Worm (Caenorhabditis elegans): ENCODE results near the gene F23A7.1.

ce11 chrX:16261993-16262392 lies 44.8 kb downstream of the F23A7.1 start, which contains the start of gene sgk-1:
- TF ChIP-seq snpc-4 (tag; optimal IDR thresholded peaks at IDR 0.05) (no peak), C16A3.4 (tag; optimal IDR thresholded peaks at IDR 0.05) (no peak), unc-62 (GFP tag; optimal IDR thresholded peaks at IDR 0.05) (no peak), efl-1 (optimal IDR thresholded peaks at IDR 0.05) (no peak), efl-1 (GFP tag; optimal IDR thresholded peaks at IDR 0.05 in 1 of 2) (no peak), lin-13 (GFP tag; optimal IDR thresholded peaks at IDR 0.05) (no peak), nhr-237 (tag; optimal IDR thresholded peaks at IDR 0.05) (no peak), nhr-19 (GFP tag; conservative IDR thresholded peaks at IDR 0.05) (no peak), egl-27 (tag; optimal IDR thresholded peaks at IDR 0.05) (no peak), ama-1 (optimal IDR thresholded peaks at IDR 0.05) (no peak), zag-1 (tag; optimal IDR thresholded peaks at IDR 0.05) (no peak)
